Worm (Caenorhabditis elegans) whole organism, L1 larva: ENCODE measurements around the gene gst-40.

ENCODE experiments used
- C04F5.9 ChIP-seq: sonication (generic microtip); optimal IDR thresholded peaks from 2 replicates; lab custom pipeline; 2016; ENCODE audit warnings: missing genetic modification characterization, missing compliant biosample characterization
- Y116A8C.19 ChIP-seq: sonication (generic microtip); optimal IDR thresholded peaks from 2 replicates; lab custom pipeline; 2016; ENCODE audit warnings: missing compliant biosample characterization, missing genetic modification characterization, borderline replicate concordance
- alr-1 ChIP-seq: fragments of 200-800 bp; sonication (Bioruptor generic); optimal IDR thresholded peaks from 2 replicates; lab custom pipeline; 2018; ENCODE audit warnings: borderline replicate concordance, mild to moderate bottlenecking, missing genetic modification characterization, missing compliant biosample characterization
- blmp-1 ChIP-seq: fragments of 150-350 bp; optimal IDR thresholded peaks from 2 replicates; lab custom pipeline; 2014; ENCODE audit warnings: missing biosample characterization, missing genetic modification characterization
- ceh-63 ChIP-seq: fragments of 200-800 bp; sonication (Bioruptor generic); optimal IDR thresholded peaks from 2 replicates; lab custom pipeline; 2018; ENCODE audit warnings: mild to moderate bottlenecking, missing genetic modification characterization, missing compliant biosample characterization
- ceh-82 ChIP-seq, 3 experiments: fragments of 150-350 bp in 1 of 3; sonication (generic microtip) in 2 of 3; optimal IDR thresholded peaks; 2 replicates each; lab custom pipeline; 2014 to 2017; ENCODE audit warnings: missing biosample characterization in 3 of 3, missing genetic modification characterization in 3 of 3
- ceh-88 ChIP-seq: fragments of 200-800 bp; sonication (Bioruptor generic); IDR thresholded peaks from 2 replicates; pipeline ENCODE4 v1.3.6; 2022; ENCODE audit warnings: missing genetic modification characterization, missing compliant biosample characterization
- ceh-90 ChIP-seq: sonication (generic microtip); optimal IDR thresholded peaks from 2 replicates; lab custom pipeline; 2016; ENCODE audit warnings: missing genetic modification characterization, missing compliant biosample characterization
- ces-1 ChIP-seq: fragments of 150-350 bp; optimal IDR thresholded peaks from 2 replicates; lab custom pipeline; 2014; ENCODE audit warnings: missing biosample characterization, missing genetic modification reagents, missing genetic modification characterization
- dsc-1 ChIP-seq: sonication (generic microtip); optimal IDR thresholded peaks from 2 replicates; lab custom pipeline; 2016; ENCODE audit warnings: mild to moderate bottlenecking, missing genetic modification characterization, missing compliant biosample characterization
- efl-1 ChIP-seq, 4 experiments: fragments of 150-350 bp; optimal IDR thresholded peaks in 3 of 4; peaks in 1 of 4; 1 replicate in 1 of 4; 2 replicates in 3 of 4; lab custom pipeline; 2014; ENCODE audit warnings: missing biosample characterization in 2 of 4, missing genetic modification characterization in 2 of 4, missing genetic modification reagents in 2 of 4
- efl-3 ChIP-seq: fragments of 200-800 bp; sonication (Bioruptor generic); optimal IDR thresholded peaks from 2 replicates; lab custom pipeline; 2018; ENCODE audit warnings: mild to moderate bottlenecking, missing genetic modification characterization, missing compliant biosample characterization
- egl-27 ChIP-seq, 2 experiments: fragments of 150-350 bp in 1 of 2; sonication (generic microtip); optimal IDR thresholded peaks; 3 replicates each; lab custom pipeline; 2017 to 2018; ENCODE audit warnings: missing biosample characterization in 2 of 2, missing genetic modification characterization in 2 of 2, missing genetic modification reagents in 2 of 2
- fkh-4 ChIP-seq: sonication (generic microtip); optimal IDR thresholded peaks from 2 replicates; lab custom pipeline; 2016; ENCODE audit warnings: missing compliant biosample characterization, missing genetic modification characterization, borderline replicate concordance
- fkh-8 ChIP-seq: sonication (generic microtip); optimal IDR thresholded peaks from 2 replicates; lab custom pipeline; 2016; ENCODE audit warnings: mild to moderate bottlenecking, missing genetic modification characterization, missing compliant biosample characterization
- fos-1 ChIP-seq: fragments of 150-350 bp; optimal IDR thresholded peaks from 2 replicates; lab custom pipeline; 2014; ENCODE audit warnings: missing biosample characterization, missing genetic modification characterization
- isw-1 ChIP-seq: fragments of 200-800 bp; sonication (Bioruptor generic); IDR thresholded peaks from 2 replicates; pipeline ENCODE4 v1.3.6; 2022; ENCODE audit warnings: missing genetic modification characterization, missing compliant biosample characterization
- lin-14 ChIP-seq: fragments of 200-800 bp; sonication (Bioruptor generic); optimal IDR thresholded peaks from 2 replicates; lab custom pipeline; 2018; ENCODE audit warnings: mild to moderate bottlenecking, missing genetic modification characterization, moderate library complexity, missing compliant biosample characterization
- lin-15B ChIP-seq: fragments of 150-350 bp; sonication (generic microtip); optimal IDR thresholded peaks from 3 replicates; lab custom pipeline; 2014; ENCODE audit warnings: missing biosample characterization, missing genetic modification characterization
- lir-3 ChIP-seq: sonication (generic microtip); optimal IDR thresholded peaks from 2 replicates; lab custom pipeline; 2016; ENCODE audit warnings: mild to moderate bottlenecking, missing genetic modification characterization, moderate library complexity, missing compliant biosample characterization; ENCODE audit not compliant: poor library complexity
- mab-9 ChIP-seq: fragments of 200-800 bp; sonication (Bioruptor generic); IDR thresholded peaks from 2 replicates; pipeline ENCODE4 v1.3.6; 2022; ENCODE audit warnings: missing genetic modification reagents, missing genetic modification characterization, missing compliant biosample characterization
- mdl-1 ChIP-seq, 2 experiments: fragments of 150-350 bp; optimal IDR thresholded peaks; 2 replicates each; lab custom pipeline; 2014 to 2017; ENCODE audit warnings: missing biosample characterization in 2 of 2, missing genetic modification characterization in 2 of 2, inconsistent platforms in 1 of 2
- nhr-11 ChIP-seq: fragments of 150-350 bp; optimal IDR thresholded peaks from 2 replicates; lab custom pipeline; 2014; ENCODE audit warnings: missing biosample characterization, missing genetic modification characterization
- nhr-19 ChIP-seq: fragments of 200-800 bp; sonication (Bioruptor generic); conservative IDR thresholded peaks from 2 replicates; pipeline ENCODE4 v1.3.6; 2022; ENCODE audit warnings: missing genetic modification characterization, missing compliant biosample characterization
- nhr-237 ChIP-seq: fragments of 150-350 bp; optimal IDR thresholded peaks from 2 replicates; lab custom pipeline; 2014; ENCODE audit warnings: missing biosample characterization, missing genetic modification characterization
- nhr-47 ChIP-seq: sonication (generic microtip); optimal IDR thresholded peaks from 2 replicates; lab custom pipeline; 2016; ENCODE audit warnings: mild to moderate bottlenecking, missing genetic modification characterization, moderate library complexity, missing compliant biosample characterization
- nhr-71 ChIP-seq: sonication (generic microtip); optimal IDR thresholded peaks from 2 replicates; lab custom pipeline; 2016; ENCODE audit warnings: mild to moderate bottlenecking, missing genetic modification characterization, moderate library complexity, missing compliant biosample characterization
- nhr-76 ChIP-seq: sonication (generic microtip); optimal IDR thresholded peaks from 2 replicates; lab custom pipeline; 2017; ENCODE audit warnings: missing biosample characterization, missing genetic modification characterization
- nhr-84 ChIP-seq: sonication (generic microtip); optimal IDR thresholded peaks from 2 replicates; lab custom pipeline; 2017; ENCODE audit warnings: missing biosample characterization, missing genetic modification characterization
- nhr-85 ChIP-seq: sonication (generic microtip); peaks from one replicate; lab custom pipeline; 2016; ENCODE audit warnings: missing genetic modification characterization, inconsistent platforms, missing compliant biosample characterization
- nhr-90 ChIP-seq: sonication (generic microtip); optimal IDR thresholded peaks from 2 replicates; lab custom pipeline; 2016; ENCODE audit warnings: mild to moderate bottlenecking, missing genetic modification characterization, missing compliant biosample characterization; ENCODE audit not compliant: poor library complexity
- rnt-1 ChIP-seq: sonication (generic microtip); optimal IDR thresholded peaks from 2 replicates; lab custom pipeline; 2016; ENCODE audit warnings: mild to moderate bottlenecking, missing genetic modification characterization, moderate library complexity, missing compliant biosample characterization
- skn-1 ChIP-seq: fragments of 150-350 bp; optimal IDR thresholded peaks from 2 replicates; lab custom pipeline; 2014; ENCODE audit warnings: missing biosample characterization, missing genetic modification characterization
- snpc-4 ChIP-seq: fragments of 150-350 bp; optimal IDR thresholded peaks from 2 replicates; lab custom pipeline; 2014; ENCODE audit warnings: missing biosample characterization, missing genetic modification characterization
- sox-4 ChIP-seq: sonication (generic microtip); optimal IDR thresholded peaks from 2 replicates; lab custom pipeline; 2016; ENCODE audit warnings: missing genetic modification characterization, missing compliant biosample characterization
- sup-37 ChIP-seq: fragments of 200-800 bp; sonication (Bioruptor generic); optimal IDR thresholded peaks from 2 replicates; lab custom pipeline; 2018; ENCODE audit warnings: mild to moderate bottlenecking, missing genetic modification characterization, missing compliant biosample characterization
- tbx-2 ChIP-seq: sonication (generic microtip); optimal IDR thresholded peaks from 2 replicates; lab custom pipeline; 2016; ENCODE audit warnings: missing genetic modification characterization, missing compliant biosample characterization
- vab-15 ChIP-seq: sonication (generic microtip); optimal IDR thresholded peaks from 2 replicates; lab custom pipeline; 2017; ENCODE audit warnings: missing genotype, mild to moderate bottlenecking, missing genetic modification characterization, missing compliant biosample characterization
- xbp-1 ChIP-seq: sonication (generic microtip); optimal IDR thresholded peaks from 2 replicates; lab custom pipeline; 2016; ENCODE audit warnings: missing genetic modification characterization, missing compliant biosample characterization
- zip-4 ChIP-seq: fragments of 200-800 bp; sonication (Bioruptor generic); optimal IDR thresholded peaks from 2 replicates; lab custom pipeline; 2018; ENCODE audit warnings: mild to moderate bottlenecking, missing genetic modification characterization, moderate library complexity, missing compliant biosample characterization
- ztf-11 ChIP-seq, 2 experiments: sonication (generic microtip); optimal IDR thresholded peaks; 2 replicates each; lab custom pipeline; 2016 to 2017; ENCODE audit warnings: missing genetic modification characterization in 2 of 2, missing biosample characterization in 1 of 2, missing compliant biosample characterization in 1 of 2

gst-40 gene

ce11 chrIV:760267-760666 is at the start of gene gst-40:
Gene gst-40, plus strand, starts transcription at chrIV:760502.
- TF ChIP-seq lin-14 (GFP tag; lab: Kevin White, UChicago) (no peak), sup-37 (no peak), nhr-85 (tag; lab: Kevin White, UChicago) (no peak), efl-3 (GFP tag; lab: Kevin White, UChicago) (no peak), nhr-237 (tag; lab: Kevin White, UChicago) (no peak), mab-9 (GFP tag; lab: Robert Waterston, UW) (no peak), xbp-1 (no peak), nhr-19 (GFP tag; lab: Robert Waterston, UW) (no peak), fkh-4 (tag; lab: Kevin White, UChicago) (peak; percentile 16), blmp-1 (no peak), C04F5.9 (tag; lab: Kevin White, UChicago) (no peak), nhr-11 (tag; lab: Kevin White, UChicago) (no peak), nhr-47 (no peak), ztf-11 (tag; optimal IDR thresholded peaks at IDR 0.05; lab: Kevin White, UChicago) (no peak), egl-27 (tag; optimal IDR thresholded peaks at IDR 0.05; lab: Kevin White, UChicago) (no peak), zip-4 (no peak), mdl-1 (tag; optimal IDR thresholded peaks at IDR 0.05; lab: Kevin White, UChicago) (no peak), ceh-63 (GFP tag; lab: Kevin White, UChicago) (no peak), snpc-4 (no peak), efl-1 (optimal IDR thresholded peaks at IDR 0.05; lab: Kevin White, UChicago) (no peak), efl-1 (GFP tag; optimal IDR thresholded peaks at IDR 0.05 in 1 of 2; lab: Kevin White, UChicago) (peak in 1 of 2 experiments; percentile 86), nhr-90 (tag; lab: Kevin White, UChicago) (no peak), isw-1 (GFP tag; lab: Robert Waterston, UW) (no peak), Y116A8C.19 (tag; lab: Kevin White, UChicago) (no peak), nhr-71 (no peak), skn-1 (tag; lab: Kevin White, UChicago) (no peak), nhr-76 (tag; lab: Kevin White, UChicago) (no peak), ceh-90 (no peak), ces-1 (GFP tag; lab: Kevin White, UChicago) (no peak), tbx-2 (tag; lab: Kevin White, UChicago) (peak; percentile 5), lin-15B (tag; lab: Kevin White, UChicago) (no peak), nhr-84 (tag; lab: Kevin White, UChicago) (no peak), vab-15 (tag; lab: Kevin White, UChicago) (no peak), lir-3 (no peak), fos-1 (no peak), fkh-8 (tag; lab: Kevin White, UChicago) (peak; percentile 46), ceh-88 (GFP tag; lab: Robert Waterston, UW) (no peak), rnt-1 (tag; lab: Kevin White, UChicago) (no peak), alr-1 (tag; lab: Kevin White, UChicago) (no peak), sox-4 (no peak), dsc-1 (tag; lab: Kevin White, UChicago) (peak; percentile 80)

ce11 chrIV:715433-715832 is 44.9 kb upstream of the gst-40 start:
- TF ChIP-seq ceh-82 (tag; optimal IDR thresholded peaks at IDR 0.05; lab: Kevin White, UChicago) = no peak
